Worm (Caenorhabditis elegans) whole organism, young adult: ENCODE data around the gene oga-1.

Source experiments
- F23B12.7 ChIP-seq: sonication (generic microtip); optimal IDR thresholded peaks from 2 replicates; lab custom pipeline; 2017; ENCODE audit warnings: missing genetic modification characterization, mild to moderate bottlenecking, missing compliant biosample characterization, antibody characterized with exemption, moderate library complexity; ENCODE audit not compliant: insufficient read depth
- Y53G8AR.9 ChIP-seq: fragments of 200-800 bp; sonication (Bioruptor generic); conservative IDR thresholded peaks from 2 replicates; pipeline ENCODE4 v1.3.6; 2022; ENCODE audit warnings: missing genetic modification reagents, missing genetic modification characterization, missing compliant biosample characterization
- hmg-20 ChIP-seq: fragments of 200-800 bp; sonication (Bioruptor generic); IDR thresholded peaks from 2 replicates; pipeline ENCODE4 v1.3.6; 2022; ENCODE audit warnings: missing genetic modification reagents, missing genetic modification characterization, missing compliant biosample characterization
- pha-4 ChIP-seq: fragments of 150-350 bp; sonication (generic microtip); optimal IDR thresholded peaks from 2 replicates; lab custom pipeline; 2014; ENCODE audit warnings: missing biosample characterization, missing genetic modification reagents, missing genetic modification characterization
- repo-1 ChIP-seq: sonication (generic microtip); optimal IDR thresholded peaks from 2 replicates; lab custom pipeline; 2017; ENCODE audit warnings: mild to moderate bottlenecking, missing genetic modification characterization, missing compliant biosample characterization
- ztf-22 ChIP-seq: fragments of 200-800 bp; sonication (Bioruptor generic); optimal IDR thresholded peaks from 2 replicates; lab custom pipeline; 2018; ENCODE audit warnings: mild to moderate bottlenecking, missing genetic modification characterization, moderate library complexity, missing compliant biosample characterization

- no peak for TF ChIP-seq ztf-22 (GFP tag; lab: Kevin White, UChicago)
- TF ChIP-seq Y53G8AR.9 (GFP tag; lab: Robert Waterston, UW), result no peak
- TF ChIP-seq F23B12.7 (tag; lab: Kevin White, UChicago), result no peak
- TF ChIP-seq pha-4 (tag; lab: Kevin White, UChicago), result no peak
- TF ChIP-seq hmg-20 (GFP tag; lab: Robert Waterston, UW), result no peak
- TF ChIP-seq repo-1 (tag; lab: Kevin White, UChicago), result no peak
Observed at ce11 chrX:9369927-9370326, 22.7 kb upstream of the oga-1 start.
